Worm (Caenorhabditis elegans): Measurements from ENCODE around the gene F53A3.1.
A peak's percentile ranks its signal among the peaks of the same experiment; 100 is the strongest.

The F53A3.1 gene

DNA sequence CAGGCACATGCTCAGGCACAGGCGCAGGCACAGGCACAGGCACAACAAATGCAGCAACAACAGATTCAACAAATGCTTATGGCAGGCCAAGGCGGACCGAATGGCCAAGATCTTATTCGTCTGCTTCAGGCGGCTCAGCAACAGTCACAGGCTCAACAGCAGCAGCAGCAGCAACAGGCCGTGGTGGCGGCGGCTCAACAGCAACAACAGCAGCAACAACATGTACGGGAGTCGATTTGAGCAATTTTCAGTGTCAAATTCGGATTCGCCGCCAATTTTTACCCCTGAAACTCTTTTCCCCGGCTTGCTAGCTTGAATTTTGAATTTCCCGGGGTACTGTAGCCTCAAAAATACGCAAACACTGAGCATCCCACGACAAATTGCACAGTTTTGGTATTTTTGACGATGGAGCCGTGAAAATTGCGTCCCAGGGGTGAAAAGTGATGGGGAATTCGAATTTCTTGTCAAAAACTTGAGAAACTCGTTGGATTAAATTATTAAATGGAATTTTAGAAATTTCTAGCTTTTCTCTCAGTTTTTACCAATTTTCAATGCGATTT is 5.5 kb downstream of the F53A3.1 start:
- TF ChIP-seq attf-5 (GFP tag; optimal IDR thresholded peaks at IDR 0.05): no peak
- peak; percentile 22; the same call in 1 of the 2 replicates for TF ChIP-seq egrh-3 (GFP tag; IDR thresholded peaks at IDR 0.05)
- peak; percentile 15 for TF ChIP-seq lsl-1 (GFP tag; optimal IDR thresholded peaks at IDR 0.05)
- no peak for TF ChIP-seq F10E7.11 (tag; optimal IDR thresholded peaks at IDR 0.05)
- no peak for TF ChIP-seq cebp-1 (GFP tag; IDR thresholded peaks at IDR 0.05)
- no peak for TF ChIP-seq cebp-1 (tag; optimal IDR thresholded peaks at IDR 0.05)
- peak; percentile 42 for TF ChIP-seq fkh-3 (tag; optimal IDR thresholded peaks at IDR 0.05)
- TF ChIP-seq K11D2.4 (GFP tag; IDR thresholded peaks at IDR 0.05): no peak
- no peak for TF ChIP-seq zim-3 (tag; optimal IDR thresholded peaks at IDR 0.05)
- TF ChIP-seq zfh-2 (GFP tag; conservative IDR thresholded peaks at IDR 0.05): peak; percentile 69

- TF ChIP-seq dpff-1 (tag; optimal IDR thresholded peaks at IDR 0.05) (no peak), lag-1 (GFP tag; IDR thresholded peaks at IDR 0.05) (no peak), zfh-2 (GFP tag; conservative IDR thresholded peaks at IDR 0.05) (peak; percentile 74), bed-2 (GFP tag; IDR thresholded peaks at IDR 0.05) (no peak), fkh-3 (tag; optimal IDR thresholded peaks at IDR 0.05) (no peak), egrh-3 (GFP tag; IDR thresholded peaks at IDR 0.05) (peak; percentile 50; the same call in 1 of the 2 replicates), cebp-2 (GFP tag; IDR thresholded peaks at IDR 0.05) (no peak), repo-1 (tag; optimal IDR thresholded peaks at IDR 0.05) (no peak), gei-17 (GFP tag; optimal IDR thresholded peaks at IDR 0.05) (no peak), atf-7 (tag; optimal IDR thresholded peaks at IDR 0.05) (no peak), ceh-40 (GFP tag; IDR thresholded peaks at IDR 0.05) (no peak), ztf-22 (GFP tag; optimal IDR thresholded peaks at IDR 0.05) (no peak), rec-8 (tag; optimal IDR thresholded peaks at IDR 0.05) (no peak), lin-35 (GFP tag; optimal IDR thresholded peaks at IDR 0.05) (no peak), F52B5.7 (tag; optimal IDR thresholded peaks at IDR 0.05) (no peak)
Observed at ce11 chrIII:1934141-1934540, 9.3 kb downstream of the F53A3.1 start.

DNA sequence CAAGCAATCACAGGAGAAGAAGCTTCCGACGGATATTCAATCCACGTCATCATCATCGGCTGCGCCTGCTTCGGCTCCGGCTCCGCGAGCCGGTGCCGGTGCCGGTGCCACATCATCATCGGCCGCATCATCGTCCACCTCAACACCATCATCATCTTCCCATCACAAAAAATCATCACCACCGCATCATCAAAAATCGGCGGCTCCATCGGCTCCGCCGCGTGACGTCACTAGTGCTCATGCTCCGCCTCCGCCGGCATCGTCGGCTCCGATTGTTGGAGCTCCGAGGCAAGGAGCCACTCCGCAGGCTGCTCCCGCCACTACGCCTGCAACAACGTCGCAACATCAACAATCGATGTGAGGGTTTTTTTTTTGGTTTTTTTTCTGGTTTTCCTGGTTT is 11.4 kb downstream of the F53A3.1 start:
- TF ChIP-seq nfyb-1 (GFP tag; IDR thresholded peaks at IDR 0.05) (peak; percentile 15; the same call in 1 of the 2 replicates), zfh-2 (GFP tag; conservative IDR thresholded peaks at IDR 0.05) (peak; percentile 73), C06A6.2 (GFP tag; conservative IDR thresholded peaks at IDR 0.05) (no peak), egrh-3 (GFP tag; IDR thresholded peaks at IDR 0.05) (peak; percentile 72; the same call in 1 of the 2 replicates)

- no peak for TF ChIP-seq lin-26 (GFP tag; IDR thresholded peaks at IDR 0.05)
- no peak for TF ChIP-seq tbx-9 (tag; optimal IDR thresholded peaks at IDR 0.05; ENCODE audit: borderline replicate concordance)
- no peak for TF ChIP-seq rpc-1 (optimal IDR thresholded peaks at IDR 0.05)
- TF ChIP-seq rpc-1 (tag; optimal IDR thresholded peaks at IDR 0.05): no peak
- no peak for TF ChIP-seq attf-6 (GFP tag; IDR thresholded peaks at IDR 0.05)
- no peak for TF ChIP-seq let-526 (GFP tag; IDR thresholded peaks at IDR 0.05)
- TF ChIP-seq T26A5.8 (tag; optimal IDR thresholded peaks at IDR 0.05): no peak
- no peak for TF ChIP-seq mes-4 (tag; optimal IDR thresholded peaks at IDR 0.05)
- no peak for TF ChIP-seq madf-3 (GFP tag; IDR thresholded peaks at IDR 0.05)
- TF ChIP-seq akir-1 (GFP tag; optimal IDR thresholded peaks at IDR 0.05): no peak
- no peak for TF ChIP-seq lir-1 (GFP tag; conservative IDR thresholded peaks at IDR 0.05)
- TF ChIP-seq nfya-1 (tag; optimal IDR thresholded peaks at IDR 0.05; ENCODE audit: borderline replicate concordance, insufficient read depth): no peak
Observed at ce11 chrIII:1931509-1931908, 11.9 kb downstream of the F53A3.1 start.
